Worm (Caenorhabditis elegans) whole organism, L4 larva: ENCODE results near the gene mcm-3AP.

ENCODE experiments used
- F10B5.3 ChIP-seq: sonication (generic microtip); optimal IDR thresholded peaks from 2 replicates; lab custom pipeline; 2016; ENCODE audit warnings: mild to moderate bottlenecking, missing genetic modification characterization, missing compliant biosample characterization
- F26F4.8 ChIP-seq: fragments of 200-800 bp; sonication (Bioruptor generic); conservative IDR thresholded peaks from 2 replicates; pipeline ENCODE4 v1.3.6; 2022; ENCODE audit warnings: missing genetic modification characterization, missing compliant biosample characterization
- F49E8.2 ChIP-seq: sonication (generic microtip); optimal IDR thresholded peaks from 2 replicates; lab custom pipeline; 2016; ENCODE audit warnings: missing compliant biosample characterization, mild to moderate bottlenecking, missing genetic modification characterization, borderline replicate concordance
- R02D3.7 ChIP-seq: fragments of 150-350 bp; sonication (generic microtip); optimal IDR thresholded peaks from 3 replicates; lab custom pipeline; 2014; ENCODE audit warnings: missing biosample characterization, missing genetic modification characterization
- T20F7.1 ChIP-seq: fragments of 200-800 bp; sonication (Bioruptor generic); optimal IDR thresholded peaks from 2 replicates; lab custom pipeline; 2018; ENCODE audit warnings: mild to moderate bottlenecking, missing genetic modification characterization, missing compliant biosample characterization
- Y105C5A.15 ChIP-seq: fragments of 200-800 bp; sonication (Bioruptor generic); IDR thresholded peaks from 2 replicates; pipeline ENCODE4 v1.3.6; 2022; ENCODE audit warnings: missing genetic modification characterization, missing compliant biosample characterization
- Y75B8A.6 ChIP-seq: fragments of 200-800 bp; sonication (Bioruptor generic); IDR thresholded peaks from 2 replicates; pipeline ENCODE4 v1.3.6; 2022; ENCODE audit warnings: missing genetic modification reagents, missing genetic modification characterization, missing compliant biosample characterization
- aha-1 ChIP-seq: fragments of 150-350 bp; peaks from one replicate; lab custom pipeline; 2014; ENCODE audit warnings: missing biosample characterization, missing genetic modification characterization
- ama-1 ChIP-seq: fragments of 150-350 bp; optimal IDR thresholded peaks from 2 replicates; lab custom pipeline; 2014; ENCODE audit warnings: inconsistent platforms, mixed read lengths
- attf-4 ChIP-seq: sonication (generic microtip); optimal IDR thresholded peaks from 3 replicates; lab custom pipeline; 2017; ENCODE audit warnings: missing biosample characterization, missing genetic modification characterization
- ceh-32 ChIP-seq: sonication (generic microtip); optimal IDR thresholded peaks from 2 replicates; lab custom pipeline; 2016; ENCODE audit warnings: mild to moderate bottlenecking, missing genetic modification characterization, missing compliant biosample characterization; ENCODE audit not compliant: poor library complexity
- ceh-44 ChIP-seq: fragments of 200-800 bp; sonication (Bioruptor generic); IDR thresholded peaks from 2 replicates; pipeline ENCODE4 v1.3.6; 2022; ENCODE audit warnings: missing genetic modification reagents, missing genetic modification characterization, missing compliant biosample characterization
- ceh-82 ChIP-seq: sonication (generic microtip); optimal IDR thresholded peaks from 2 replicates; lab custom pipeline; 2017; ENCODE audit warnings: missing biosample characterization, missing genetic modification characterization
- ces-1 ChIP-seq: fragments of 150-350 bp; sonication (generic microtip); optimal IDR thresholded peaks from 4 replicates; lab custom pipeline; 2014; ENCODE audit warnings: missing biosample characterization, missing genetic modification reagents, missing genetic modification characterization
- daf-16 ChIP-seq, 3 experiments: sonication (generic microtip); optimal IDR thresholded peaks; 2 replicates each; lab custom pipeline; 2016 to 2017; ENCODE audit warnings: missing genetic modification characterization in 3 of 3, missing genetic modification reagents in 3 of 3, mild to moderate bottlenecking in 2 of 3, missing compliant biosample characterization in 2 of 3, missing biosample characterization in 1 of 3, moderate library complexity in 1 of 3
- dmd-9 ChIP-seq: fragments of 200-800 bp; sonication (Bioruptor generic); IDR thresholded peaks from 2 replicates; pipeline ENCODE4 v1.3.6; 2022; ENCODE audit warnings: missing genetic modification reagents, missing genetic modification characterization, missing compliant biosample characterization
- dpl-1 ChIP-seq: fragments of 150-350 bp; optimal IDR thresholded peaks from 2 replicates; lab custom pipeline; 2014; ENCODE audit warnings: missing biosample characterization, missing genetic modification reagents, missing genetic modification characterization
- egl-27 ChIP-seq: sonication (generic microtip); optimal IDR thresholded peaks from 3 replicates; lab custom pipeline; 2017; ENCODE audit warnings: missing biosample characterization, missing genetic modification reagents, missing genetic modification characterization
- fos-1 ChIP-seq: fragments of 150-350 bp; optimal IDR thresholded peaks from 2 replicates; lab custom pipeline; 2014; ENCODE audit warnings: missing biosample characterization, missing genetic modification characterization
- gei-8 ChIP-seq: fragments of 200-800 bp; sonication (Bioruptor generic); optimal IDR thresholded peaks from 2 replicates; lab custom pipeline; 2018; ENCODE audit warnings: mild to moderate bottlenecking, missing genetic modification characterization, missing compliant biosample characterization
- hlh-11 ChIP-seq: fragments of 200-800 bp; sonication (Bioruptor generic); optimal IDR thresholded peaks from 2 replicates; lab custom pipeline; 2018; ENCODE audit warnings: mild to moderate bottlenecking, missing genetic modification characterization, missing compliant biosample characterization
- hmg-1.1 ChIP-seq: fragments of 200-800 bp; sonication (Bioruptor generic); IDR thresholded peaks from 2 replicates; pipeline ENCODE4 v1.3.6; 2022; ENCODE audit warnings: missing genetic modification reagents, missing genetic modification characterization, missing compliant biosample characterization
- lim-7 ChIP-seq: fragments of 200-800 bp; sonication (Bioruptor generic); IDR thresholded peaks from 2 replicates; pipeline ENCODE4 v1.3.6; 2022; ENCODE audit warnings: missing genetic modification characterization, missing compliant biosample characterization
- lin-13 ChIP-seq: fragments of 150-350 bp; optimal IDR thresholded peaks from 2 replicates; lab custom pipeline; 2014; ENCODE audit warnings: missing biosample characterization, missing genetic modification reagents, missing genetic modification characterization
- lin-15B ChIP-seq: fragments of 150-350 bp; sonication (generic microtip); optimal IDR thresholded peaks from 3 replicates; lab custom pipeline; 2014; ENCODE audit warnings: missing biosample characterization, missing genetic modification characterization
- lin-29 ChIP-seq: fragments of 200-800 bp; sonication (Bioruptor generic); IDR thresholded peaks from 2 replicates; pipeline ENCODE4 v1.3.6; 2022; ENCODE audit warnings: missing genetic modification reagents, missing genetic modification characterization, missing compliant biosample characterization
- lin-38 ChIP-seq: fragments of 200-800 bp; sonication (Bioruptor generic); IDR thresholded peaks from 2 replicates; pipeline ENCODE4 v1.3.6; 2022; ENCODE audit warnings: missing genetic modification reagents, missing genetic modification characterization, missing compliant biosample characterization
- lin-39 ChIP-seq: fragments of 150-350 bp; optimal IDR thresholded peaks from 2 replicates; lab custom pipeline; 2014; ENCODE audit warnings: missing biosample characterization, missing genetic modification reagents, missing genetic modification characterization
- madf-9 ChIP-seq: fragments of 200-800 bp; sonication (Bioruptor generic); conservative IDR thresholded peaks from 2 replicates; pipeline ENCODE4 v1.3.6; 2022; ENCODE audit warnings: missing genetic modification reagents, missing genetic modification characterization, missing compliant biosample characterization
- mdl-1 ChIP-seq, 2 experiments: fragments of 150-350 bp in 1 of 2; sonication (generic microtip) in 1 of 2; optimal IDR thresholded peaks; 2 replicates each; lab custom pipeline; 2014 to 2017; ENCODE audit warnings: missing biosample characterization in 2 of 2, missing genetic modification characterization in 2 of 2
- mdt-29 ChIP-seq: fragments of 200-800 bp; sonication (Bioruptor generic); IDR thresholded peaks from 2 replicates; pipeline ENCODE4 v1.3.6; 2022; ENCODE audit warnings: missing genetic modification reagents, missing genetic modification characterization, missing compliant biosample characterization
- mes-2 ChIP-seq: sonication (generic microtip); optimal IDR thresholded peaks from 2 replicates; lab custom pipeline; 2016; ENCODE audit warnings: missing genotype, mild to moderate bottlenecking, missing genetic modification characterization, missing compliant biosample characterization; ENCODE audit not compliant: poor library complexity, severe bottlenecking
- nhr-102 ChIP-seq: sonication (generic microtip); optimal IDR thresholded peaks from 2 replicates; lab custom pipeline; 2016; ENCODE audit warnings: mild to moderate bottlenecking, missing genetic modification characterization, moderate library complexity, missing compliant biosample characterization
- nhr-237 ChIP-seq: sonication (generic microtip); optimal IDR thresholded peaks from 2 replicates; lab custom pipeline; 2017; ENCODE audit warnings: missing biosample characterization, missing genetic modification characterization
- nhr-42 ChIP-seq: fragments of 200-800 bp; sonication (Bioruptor generic); IDR thresholded peaks from 2 replicates; pipeline ENCODE4 v1.3.6; 2022; ENCODE audit warnings: missing genetic modification characterization, missing compliant biosample characterization
- nhr-6 ChIP-seq: fragments of 150-350 bp; optimal IDR thresholded peaks from 2 replicates; lab custom pipeline; 2014; ENCODE audit warnings: missing biosample characterization, missing genetic modification characterization
- saeg-2 ChIP-seq: fragments of 200-800 bp; sonication (Bioruptor generic); IDR thresholded peaks from 2 replicates; pipeline ENCODE4 v1.3.6; 2022; ENCODE audit warnings: missing genetic modification reagents, missing genetic modification characterization, missing compliant biosample characterization
- set-16 ChIP-seq: fragments of 200-800 bp; sonication (Bioruptor generic); IDR thresholded peaks from 2 replicates; pipeline ENCODE4 v1.3.6; 2022; ENCODE audit warnings: missing genetic modification reagents, missing genetic modification characterization, missing compliant biosample characterization
- snpc-4 ChIP-seq: fragments of 150-350 bp; optimal IDR thresholded peaks from 2 replicates; lab custom pipeline; 2014; ENCODE audit warnings: missing biosample characterization, missing genetic modification characterization
- spr-3 ChIP-seq: fragments of 200-800 bp; sonication (Bioruptor generic); optimal IDR thresholded peaks from 2 replicates; lab custom pipeline; 2018; ENCODE audit warnings: mild to moderate bottlenecking, missing genetic modification characterization, missing compliant biosample characterization
- unc-39 ChIP-seq: sonication (generic microtip); optimal IDR thresholded peaks from 2 replicates; lab custom pipeline; 2017; ENCODE audit warnings: missing biosample characterization, missing genetic modification characterization
- zfp-2 ChIP-seq: sonication (generic microtip); optimal IDR thresholded peaks from 2 replicates; lab custom pipeline; 2016; ENCODE audit warnings: mild to moderate bottlenecking, missing genetic modification characterization, missing compliant biosample characterization
- zip-11 ChIP-seq: fragments of 200-800 bp; sonication (Bioruptor generic); IDR thresholded peaks from 2 replicates; pipeline ENCODE4 v1.3.6; 2022; ENCODE audit warnings: missing genetic modification characterization, missing compliant biosample characterization
- zip-2 ChIP-seq: fragments of 150-350 bp; optimal IDR thresholded peaks from 2 replicates; lab custom pipeline; 2014; ENCODE audit warnings: missing biosample characterization, missing genetic modification characterization

mcm-3AP gene

DNA sequence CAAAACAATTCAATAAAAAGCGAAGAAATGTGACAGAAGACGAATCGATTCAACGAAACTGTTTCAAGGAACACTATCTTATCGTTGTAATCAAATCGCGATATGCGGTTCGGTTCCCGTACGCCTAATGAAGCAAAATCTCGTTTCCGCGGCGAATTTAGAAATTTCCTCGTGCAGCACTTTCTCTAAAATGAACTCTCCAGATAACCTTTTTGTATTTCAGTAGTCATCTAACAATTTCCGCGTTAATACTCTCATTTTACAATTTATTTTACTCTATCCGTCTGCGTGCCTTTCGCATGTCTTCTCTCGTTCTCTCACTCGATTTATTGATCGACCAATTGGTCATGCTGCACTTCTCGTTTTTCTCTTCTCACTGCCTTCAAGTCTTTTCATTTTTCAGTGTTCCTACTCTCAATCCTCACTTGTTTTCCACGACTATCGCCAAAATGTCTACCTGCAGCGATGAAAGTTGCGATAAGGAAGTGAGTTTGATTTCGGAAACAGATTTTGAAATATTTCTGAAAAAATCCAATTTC is 38.2 kb upstream of the mcm-3AP start, which contains the start of the genes npp-27 and ntl-4 (continued):
- TF ChIP-seq lin-38 (GFP tag; lab: Robert Waterston, UW) (no peak), daf-16 (GFP tag; optimal IDR thresholded peaks at IDR 0.05; lab: Kevin White, UChicago) (no peak), daf-16 (tag; optimal IDR thresholded peaks at IDR 0.05; lab: Kevin White, UChicago) (peak; percentile 42), madf-9 (no peak), lin-29 (no peak), zip-11 (GFP tag; lab: Robert Waterston, UW) (no peak), T20F7.1 (GFP tag; lab: Kevin White, UChicago) (no peak), Y105C5A.15 (GFP tag; lab: Robert Waterston, UW) (no peak), nhr-237 (tag; lab: Kevin White, UChicago) (no peak), fos-1 (tag; lab: Kevin White, UChicago) (no peak), zip-2 (tag; lab: Kevin White, UChicago) (no peak), egl-27 (tag; lab: Kevin White, UChicago) (no peak), lin-39 (no peak), nhr-6 (tag; lab: Kevin White, UChicago) (no peak), unc-39 (tag; lab: Kevin White, UChicago) (no peak), Y75B8A.6 (GFP tag; lab: Robert Waterston, UW) (no peak), ceh-82 (tag; lab: Kevin White, UChicago) (no peak), F49E8.2 (tag; lab: Kevin White, UChicago) (no peak), F10B5.3 (tag; lab: Kevin White, UChicago) (no peak), R02D3.7 (no peak), mdt-29 (no peak), hmg-1.1 (GFP tag; lab: Robert Waterston, UW) (0 out of 2 replicates have a peak, but pooled peaks have one; percentile 27), mdl-1 (tag; optimal IDR thresholded peaks at IDR 0.05; lab: Kevin White, UChicago) (peak in 1 of 2 experiments; percentile 6), F26F4.8 (GFP tag; lab: Robert Waterston, UW) (no peak), set-16 (GFP tag; lab: Robert Waterston, UW) (no peak), ces-1 (GFP tag; lab: Kevin White, UChicago) (no peak), lin-15B (tag; lab: Kevin White, UChicago) (no peak), zfp-2 (no peak), attf-4 (tag; lab: Kevin White, UChicago) (no peak), gei-8 (GFP tag; lab: Kevin White, UChicago) (no peak), ceh-44 (GFP tag; lab: Robert Waterston, UW) (no peak), nhr-42 (no peak), saeg-2 (GFP tag; lab: Robert Waterston, UW) (no peak), lim-7 (GFP tag; lab: Robert Waterston, UW) (no peak), aha-1 (tag; lab: Kevin White, UChicago) (no peak), ceh-32 (tag; lab: Kevin White, UChicago) (no peak), dpl-1 (GFP tag; lab: Kevin White, UChicago) (no peak), spr-3 (GFP tag; lab: Kevin White, UChicago) (no peak), hlh-11 (tag; lab: Kevin White, UChicago) (peak; percentile 18)

DNA sequence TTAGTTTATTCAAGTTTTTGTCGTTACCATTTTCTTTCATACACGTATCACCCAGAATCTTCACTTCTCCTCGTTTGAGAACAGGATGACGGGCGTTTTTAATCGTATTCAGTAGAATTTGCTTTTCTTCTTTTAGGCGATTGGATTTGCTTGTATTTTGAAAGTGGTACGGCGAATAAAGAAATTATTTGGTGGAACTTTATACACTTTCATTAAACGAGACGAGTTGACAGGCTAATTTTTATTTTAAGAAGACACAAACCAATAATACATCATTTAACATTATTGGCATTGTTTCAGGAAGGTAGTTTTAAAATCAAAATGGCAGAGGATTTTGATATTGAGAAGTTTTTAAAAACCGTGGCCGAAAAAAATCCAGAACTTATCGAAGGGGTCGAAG is 33.5 kb upstream of the mcm-3AP start, which contains the start of gene C49H3.4:
C49H3.4 (plus strand) TSS at position 301 of the 400 bp plus-strand sequence.
- no peak for TF ChIP-seq gei-8 (GFP tag; lab: Kevin White, UChicago)
- peak; percentile 8 for TF ChIP-seq T20F7.1 (GFP tag; lab: Kevin White, UChicago)
- no peak for TF ChIP-seq snpc-4 (tag; lab: Kevin White, UChicago)
- TF ChIP-seq ama-1: peak; percentile 38
- no peak for TF ChIP-seq lin-13 (GFP tag; lab: Kevin White, UChicago)
- no peak for TF ChIP-seq mes-2 (tag; lab: Kevin White, UChicago)
- no peak for TF ChIP-seq dmd-9 (GFP tag; lab: Robert Waterston, UW)
- TF ChIP-seq aha-1 (tag; lab: Kevin White, UChicago): peak; percentile 69
- no peak for TF ChIP-seq nhr-102 (tag; lab: Kevin White, UChicago)
